Fruit fly (Drosophila melanogaster) whole organism, pupa: ENCODE measurements around the gene CG13694.

Experiments
- CG12605 ChIP-seq: fragments of 200-800 bp; sonication (Bioruptor generic); IDR thresholded peaks from 2 replicates; pipeline ENCODE4 v1.3.6; 2022; ENCODE audit warnings: missing biosample characterization, missing genetic modification characterization
- CG13204 ChIP-seq: fragments of 200-800 bp; sonication (Bioruptor generic); optimal IDR thresholded peaks from 2 replicates; lab custom pipeline; 2018; ENCODE audit warnings: missing biosample characterization, mild to moderate bottlenecking, missing genetic modification characterization, moderate library complexity
- CG15710 ChIP-seq: fragments of 200-800 bp; sonication (Bioruptor generic); optimal IDR thresholded peaks from 2 replicates; lab custom pipeline; 2018; ENCODE audit warnings: missing biosample characterization, mild to moderate bottlenecking, missing genetic modification characterization, moderate library complexity
- CG17806 ChIP-seq: fragments of 200-800 bp; sonication (Bioruptor generic); optimal IDR thresholded peaks from 2 replicates; lab custom pipeline; 2018; ENCODE audit warnings: missing biosample characterization, mild to moderate bottlenecking, missing genetic modification characterization, moderate library complexity
- CG34367 ChIP-seq: fragments of 200-800 bp; sonication (Bioruptor generic); optimal IDR thresholded peaks from 2 replicates; lab custom pipeline; 2018; ENCODE audit warnings: missing biosample characterization, mild to moderate bottlenecking, missing genetic modification characterization
- CG8159 ChIP-seq: fragments of 200-800 bp; sonication (Bioruptor generic); optimal IDR thresholded peaks from 3 replicates; lab custom pipeline; 2018; ENCODE audit warnings: missing biosample characterization, mild to moderate bottlenecking, missing genetic modification characterization, moderate library complexity
- CG8301 ChIP-seq: fragments of 200-800 bp; sonication (Bioruptor generic); optimal IDR thresholded peaks from 2 replicates; lab custom pipeline; 2018; ENCODE audit warnings: missing biosample characterization, mild to moderate bottlenecking, missing genetic modification characterization
- CG9948 ChIP-seq: fragments of 200-800 bp; sonication (Bioruptor generic); optimal IDR thresholded peaks from 2 replicates; lab custom pipeline; 2018; ENCODE audit warnings: missing biosample characterization, mild to moderate bottlenecking, missing genetic modification characterization, moderate library complexity
- D1 ChIP-seq: fragments of 200-800 bp; sonication (Bioruptor generic); optimal IDR thresholded peaks from 2 replicates; lab custom pipeline; 2018; ENCODE audit warnings: missing biosample characterization, mild to moderate bottlenecking, missing genetic modification characterization, moderate library complexity
- EcR ChIP-seq: fragments of 200-800 bp; sonication (Bioruptor generic); optimal IDR thresholded peaks from 3 replicates; lab custom pipeline; 2019; ENCODE audit warnings: missing biosample characterization, missing genetic modification characterization, mild to moderate bottlenecking, moderate library complexity, missing genetic modification reagents
- Ets98B ChIP-seq: fragments of 200-800 bp; sonication (Bioruptor generic); IDR thresholded peaks from 2 replicates; pipeline ENCODE4 v1.3.6; 2022; ENCODE audit warnings: missing biosample characterization, missing genetic modification characterization
- Pif1A ChIP-seq: fragments of 200-800 bp; sonication (Bioruptor generic); optimal IDR thresholded peaks from 3 replicates; lab custom pipeline; 2016; ENCODE audit warnings: missing biosample characterization, missing genetic modification characterization
- Pif1B ChIP-seq: fragments of 200-800 bp; sonication (Bioruptor generic); optimal IDR thresholded peaks from 3 replicates; lab custom pipeline; 2016; ENCODE audit warnings: missing biosample characterization, missing genetic modification characterization
- rn ChIP-seq: fragments of 200-800 bp; sonication (Bioruptor generic); IDR thresholded peaks from 2 replicates; pipeline ENCODE4 v1.3.6; 2022; ENCODE audit warnings: missing biosample characterization, missing genetic modification characterization

dm6 chr2L:94639-95059, 21.6 kb downstream of the CG13694 start, which contains the start of gene Zir:
- TF ChIP-seq CG17806 (tag; lab: Kevin White, UChicago): no peak
- TF ChIP-seq CG12605 (GFP tag; lab: Robert Waterston, UW): no peak
- TF ChIP-seq CG9948 (tag; lab: Kevin White, UChicago): no peak
- TF ChIP-seq Pif1A (GFP tag; lab: Kevin White, UChicago): no peak
- no peak for TF ChIP-seq CG8301 (tag; lab: Kevin White, UChicago)
- no peak for TF ChIP-seq D1 (tag; lab: Kevin White, UChicago)
- TF ChIP-seq Pif1B (GFP tag; lab: Kevin White, UChicago): no peak
- TF ChIP-seq CG8159: no peak
- TF ChIP-seq EcR (GFP tag; lab: Kevin White, UChicago): no peak
- TF ChIP-seq Ets98B (GFP tag; lab: Robert Waterston, UW): no peak
- no peak for TF ChIP-seq CG13204 (GFP tag; lab: Kevin White, UChicago)
- no peak for TF ChIP-seq CG34367 (tag; lab: Kevin White, UChicago)
- no peak for TF ChIP-seq rn (GFP tag; lab: Robert Waterston, UW)
- TF ChIP-seq CG15710 (tag; lab: Kevin White, UChicago): no peak
